Worm (Caenorhabditis elegans): ENCODE measurements around the gene Y38H6C.15.
"Not testable (repeated sequence)": the region's sequence is repeated elsewhere in the genome, so short reads cannot be mapped to it uniquely, and the experiment has no call there.

DNA sequence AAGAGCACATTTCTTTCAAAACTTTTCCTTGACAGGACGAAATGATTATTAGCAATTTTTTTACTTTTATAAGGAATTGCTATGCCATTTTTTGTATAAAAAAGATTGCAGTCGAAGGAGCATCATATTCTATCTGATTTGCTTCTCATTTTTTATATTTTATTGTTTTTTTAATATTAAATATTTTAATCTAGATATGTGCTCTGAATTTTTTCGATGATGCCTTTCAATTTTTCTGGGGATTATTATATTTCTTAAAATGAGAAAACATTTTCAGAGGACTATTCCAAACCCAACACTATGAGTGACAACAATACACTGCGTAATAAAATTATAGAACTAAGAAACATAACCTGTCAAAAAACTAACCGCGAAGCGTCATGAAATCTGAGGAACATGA lies 32.9 kb upstream of the Y38H6C.15 start, which contains the start of gene F26F2.4:
- TF ChIP-seq lsy-2 (tag; optimal IDR thresholded peaks at IDR 0.05); unc-30 (tag; optimal IDR thresholded peaks at IDR 0.05); zip-4 (GFP tag; optimal IDR thresholded peaks at IDR 0.05); skn-1 (tag; optimal IDR thresholded peaks at IDR 0.05): not testable (repeated sequence)

Measured in whole organism, L1 larva.